Fruit fly (Drosophila melanogaster): ENCODE measurements around the gene CG9265.

Gene CG9265

DNA sequence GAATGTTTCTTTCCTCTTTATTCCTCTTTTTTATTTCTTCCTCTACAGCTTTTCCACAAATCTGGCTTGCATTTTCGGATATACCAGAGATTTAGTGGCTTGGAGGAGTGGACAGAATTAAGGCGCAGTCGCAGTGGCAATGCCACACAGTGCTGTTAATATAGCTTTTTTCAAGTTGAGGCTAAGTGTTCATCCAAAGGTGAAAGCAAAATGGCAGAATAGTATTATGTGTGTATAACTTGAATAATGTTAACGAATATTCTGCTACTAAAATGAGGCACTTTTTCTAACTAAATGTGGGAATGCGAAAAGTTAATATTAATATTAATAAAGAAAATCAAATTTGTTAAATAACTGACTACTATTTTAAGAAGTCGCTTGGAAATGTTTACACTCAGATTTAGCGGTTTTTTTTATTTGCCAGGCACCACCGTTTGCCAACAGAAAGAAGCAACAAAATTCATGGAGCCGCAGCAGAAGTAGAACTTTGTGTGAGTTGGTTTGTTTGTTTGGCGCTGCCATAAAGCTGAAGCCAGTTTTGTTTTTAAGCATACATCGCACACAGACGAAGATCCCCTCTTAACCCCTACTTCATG is 58.1 kb downstream of the CG9265 start:
- TF ChIP-seq EcR (GFP tag; optimal IDR thresholded peaks at IDR 0.05) (no peak), pan (optimal IDR thresholded peaks at IDR 0.05) (no peak), Dll (optimal IDR thresholded peaks at IDR 0.05) (no peak), psq (optimal IDR thresholded peaks at IDR 0.05) (no peak), usp (GFP tag; optimal IDR thresholded peaks at IDR 0.05) (no peak), CG8478 (optimal IDR thresholded peaks at IDR 0.05) (no peak)

DNA sequence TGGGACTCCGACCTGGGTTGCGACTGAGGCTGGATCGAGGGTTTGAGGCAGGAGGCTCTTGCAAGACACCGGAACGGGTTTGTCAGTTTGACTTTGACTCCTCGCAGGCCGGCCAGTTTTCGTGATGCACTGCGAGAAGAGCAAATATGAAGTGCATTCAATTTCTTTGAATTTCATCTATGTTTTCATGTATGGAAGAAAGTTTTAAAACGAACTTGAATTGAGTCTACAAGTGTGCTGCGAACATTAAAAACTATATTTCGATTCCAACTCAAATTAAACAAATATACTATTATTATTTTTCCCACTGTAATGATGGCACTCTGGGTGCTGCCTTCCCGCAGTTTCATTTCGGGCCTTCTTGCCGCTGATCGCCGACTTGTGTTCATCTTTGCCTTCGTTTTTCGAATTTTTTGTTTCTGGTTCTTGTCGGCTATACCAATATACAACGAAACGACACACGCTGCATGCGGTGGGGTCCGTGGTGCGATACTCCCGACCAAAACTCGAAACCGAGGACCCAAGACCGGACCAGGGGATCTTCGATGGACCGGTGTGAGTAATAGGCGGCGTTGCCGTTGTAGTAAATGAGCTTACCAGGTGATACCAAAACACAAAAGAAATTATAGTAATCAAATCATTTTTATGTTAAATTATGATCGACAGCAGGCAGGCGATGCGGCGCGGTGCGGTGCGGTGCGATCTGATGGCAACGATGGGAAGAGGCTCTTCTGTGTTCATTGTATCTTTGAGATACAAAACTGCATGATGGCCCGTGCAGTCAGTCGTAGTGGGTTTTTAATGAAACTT is 61.8 kb downstream of the CG9265 start:
- TF ChIP-seq EcR (GFP tag; optimal IDR thresholded peaks at IDR 0.05) (no peak), psq (optimal IDR thresholded peaks at IDR 0.05) (no peak), Dll (optimal IDR thresholded peaks at IDR 0.05) (peak; percentile 62), CG8478 (optimal IDR thresholded peaks at IDR 0.05) (no peak), pan (optimal IDR thresholded peaks at IDR 0.05) (no peak), usp (GFP tag; optimal IDR thresholded peaks at IDR 0.05) (no peak)

dm6 chr2L:21008613-21009012 is 62.7 kb downstream of the CG9265 start:
- no peak for TF ChIP-seq EcR (GFP tag; optimal IDR thresholded peaks at IDR 0.05)
- no peak for TF ChIP-seq psq (optimal IDR thresholded peaks at IDR 0.05)
